Fruit fly (Drosophila melanogaster): ENCODE data around the gene CG32638.

Gene CG32638

dm6 chrX:13135702-13136101 lies 7.1 kb upstream of the CG32638 start (continued):
- TF ChIP-seq crol (GFP tag; IDR thresholded peaks at IDR 0.05) (peak; percentile 36; the same call in 1 of the 2 replicates), CG8944 (GFP tag; optimal IDR thresholded peaks at IDR 0.05) (peak; percentile 57), CG18764 (GFP tag; optimal IDR thresholded peaks at IDR 0.05) (peak; percentile 12), CG14965 (GFP tag; optimal IDR thresholded peaks at IDR 0.05; ENCODE audit: borderline replicate concordance) (no peak), CG3995 (GFP tag; optimal IDR thresholded peaks at IDR 0.05) (no peak), peb (GFP tag; IDR thresholded peaks at IDR 0.05) (no peak), CG6175 (GFP tag; IDR thresholded peaks at IDR 0.05) (no peak), CG9817 (tag; optimal IDR thresholded peaks at IDR 0.05) (peak; percentile 26), Xrp1 (GFP tag; IDR thresholded peaks at IDR 0.05) (peak; percentile 63), wor (GFP tag; IDR thresholded peaks at IDR 0.05) (0 out of 2 replicates have a peak, but pooled peaks have one; percentile 37), odd (GFP tag; optimal IDR thresholded peaks at IDR 0.05) (no peak), CG16779 (GFP tag; IDR thresholded peaks at IDR 0.05) (no peak), CG12744 (GFP tag; optimal IDR thresholded peaks at IDR 0.05) (peak; percentile 17), PHDP (tag; optimal IDR thresholded peaks at IDR 0.05) (peak; percentile 48), CG13287 (GFP tag; IDR thresholded peaks at IDR 0.05; ENCODE audit: partially characterized antibody) (no peak), CG33213 (GFP tag; optimal IDR thresholded peaks at IDR 0.05) (peak; percentile 46), Hsf (GFP tag; optimal IDR thresholded peaks at IDR 0.05) (peak; percentile 39), gsb (GFP tag; IDR thresholded peaks at IDR 0.05) (no peak), CG12769 (tag; optimal IDR thresholded peaks at IDR 0.05) (peak; percentile 39), CG17829 (tag; optimal IDR thresholded peaks at IDR 0.05) (peak; percentile 31), CG18599 (GFP tag; optimal IDR thresholded peaks at IDR 0.05) (peak; percentile 31), CG9215 (GFP tag; IDR thresholded peaks at IDR 0.05) (no peak), GATAe (GFP tag; conservative IDR thresholded peaks at IDR 0.05) (no peak), bsh (GFP tag; optimal IDR thresholded peaks at IDR 0.05) (peak in 1 of 2 experiments; percentile 55), CG6683 (GFP tag; optimal IDR thresholded peaks at IDR 0.05) (no peak), ttk (GFP tag; IDR thresholded peaks at IDR 0.05) (peak; percentile 74), CG2116 (GFP tag; optimal IDR thresholded peaks at IDR 0.05) (no peak), gro (GFP tag; optimal IDR thresholded peaks at IDR 0.05) (no peak), CG3847 (GFP tag; IDR thresholded peaks at IDR 0.05) (no peak), lola (GFP tag; optimal IDR thresholded peaks at IDR 0.05) (no peak), kni (GFP tag; optimal IDR thresholded peaks at IDR 0.05) (no peak), Ssrp (tag; optimal IDR thresholded peaks at IDR 0.05) (peak; percentile 66), Mes4 (GFP tag; optimal IDR thresholded peaks at IDR 0.05) (peak; percentile 20), Usf (GFP tag; optimal IDR thresholded peaks at IDR 0.05) (no peak), CG4617 (GFP tag; optimal IDR thresholded peaks at IDR 0.05; ENCODE audit: borderline replicate concordance) (no peak), CG8359 (GFP tag; optimal IDR thresholded peaks at IDR 0.05; ENCODE audit: borderline replicate concordance) (peak; percentile 37), CG6791 (GFP tag; IDR thresholded peaks at IDR 0.05; ENCODE audit: partially characterized antibody) (no peak), shn (GFP tag; optimal IDR thresholded peaks at IDR 0.05) (peak; percentile 4), Kr (GFP tag; optimal IDR thresholded peaks at IDR 0.05) (no peak), CG6254 (GFP tag; optimal IDR thresholded peaks at IDR 0.05) (peak; percentile 9), ems (GFP tag; optimal IDR thresholded peaks at IDR 0.05) (peak; percentile 54), dmrt99B (tag; optimal IDR thresholded peaks at IDR 0.05) (peak; percentile 84), scrt (GFP tag; optimal IDR thresholded peaks at IDR 0.05) (no peak), trem (tag; optimal IDR thresholded peaks at IDR 0.05) (no peak), wdn (GFP tag; IDR thresholded peaks at IDR 0.05) (0 out of 2 replicates have a peak, but pooled peaks have one; percentile 8), Ada2b (GFP tag; IDR thresholded peaks at IDR 0.05) (peak; percentile 65), CG11456 (GFP tag; IDR thresholded peaks at IDR 0.05) (peak; percentile 64; the same call in 2 of the 3 replicates), cwo (GFP tag; optimal IDR thresholded peaks at IDR 0.05) (peak; percentile 39), CG11085 (GFP tag; IDR thresholded peaks at IDR 0.05) (no peak), ewg (GFP tag; optimal IDR thresholded peaks at IDR 0.05) (peak; percentile 34)
